Comparison of ENCODE assay signal across 1 fruit fly cellular context in genomic region chr3L:18215669-18216068, dm6.
TF ChIP-seq lines count a peak whose summit lies in the region.

No protein-coding gene starts in this region.

TF ChIP-seq in whole organism, embryonic, 481 proteins besides CTCF, POLR2A, EP300 and RAD21 (continued from another document):
- peak; percentile 92 for TF ChIP-seq sens (GFP tag; lab: Kevin White, UChicago)
- TF ChIP-seq CG16815 (GFP tag; optimal IDR thresholded peaks at IDR 0.05; lab: Kevin White, UChicago), result peak; percentile 8
- TF ChIP-seq pnt (GFP tag; optimal IDR thresholded peaks at IDR 0.05; lab: Kevin White, UChicago), result peak; percentile 46
- peak; percentile 61 for TF ChIP-seq nmo (GFP tag; optimal IDR thresholded peaks at IDR 0.05; lab: Kevin White, UChicago)
- TF ChIP-seq peb (GFP tag; IDR thresholded peaks at IDR 0.05; lab: Robert Waterston, UW), result peak; percentile 59
- no peak for TF ChIP-seq aop (GFP tag; IDR thresholded peaks at IDR 0.05; lab: Robert Waterston, UW)
- peak; percentile 10 for TF ChIP-seq pho (GFP tag; optimal IDR thresholded peaks at IDR 0.05; lab: Kevin White, UChicago)
- TF ChIP-seq H15 (GFP tag; IDR thresholded peaks at IDR 0.05; lab: Robert Waterston, UW), result 0 out of 3 replicates have a peak, but pooled peaks have one; percentile 45
- peak; percentile 81 for TF ChIP-seq dmrt11E (tag; optimal IDR thresholded peaks at IDR 0.05; lab: Kevin White, UChicago)
- TF ChIP-seq CG7556 (GFP tag; optimal IDR thresholded peaks at IDR 0.05; lab: Kevin White, UChicago), result peak; percentile 50
- peak; percentile 36 for TF ChIP-seq Mes4 (GFP tag; optimal IDR thresholded peaks at IDR 0.05; lab: Kevin White, UChicago)
- TF ChIP-seq ATbp (GFP tag; optimal IDR thresholded peaks at IDR 0.05; lab: Kevin White, UChicago), result peak; percentile 38
- peak; percentile 58 for TF ChIP-seq ac (GFP tag; optimal IDR thresholded peaks at IDR 0.05; lab: Kevin White, UChicago)
- peak; percentile 35 for TF ChIP-seq Antp (GFP tag; optimal IDR thresholded peaks at IDR 0.05; lab: Kevin White, UChicago)
- no peak for TF ChIP-seq da (GFP tag; optimal IDR thresholded peaks at IDR 0.05; lab: Kevin White, UChicago)
- TF ChIP-seq CG1603 (tag; optimal IDR thresholded peaks at IDR 0.05; lab: Kevin White, UChicago), result peak; percentile 75
- no peak for TF ChIP-seq gt (GFP tag; IDR thresholded peaks at IDR 0.05; lab: Robert Waterston, UW)
- TF ChIP-seq CG31224 (GFP tag; IDR thresholded peaks at IDR 0.05; lab: Robert Waterston, UW), result peak; percentile 32; the same call in 1 of the 2 replicates
- peak; percentile 49 for TF ChIP-seq Ptx1 (GFP tag; IDR thresholded peaks at IDR 0.05; lab: Robert Waterston, UW)
- no peak for TF ChIP-seq CG13296 (GFP tag; optimal IDR thresholded peaks at IDR 0.05; lab: Kevin White, UChicago)
- peak; percentile 37 for TF ChIP-seq org-1 (GFP tag; optimal IDR thresholded peaks at IDR 0.05; lab: Kevin White, UChicago)
- peak; percentile 47; the same call in 1 of the 2 replicates for TF ChIP-seq ranshi (GFP tag; IDR thresholded peaks at IDR 0.05; lab: Robert Waterston, UW)
- TF ChIP-seq CG13775 (GFP tag; optimal IDR thresholded peaks at IDR 0.05; lab: Kevin White, UChicago), result peak; percentile 43
- peak; percentile 26 for TF ChIP-seq CG10147 (GFP tag; optimal IDR thresholded peaks at IDR 0.05; lab: Kevin White, UChicago)
- TF ChIP-seq Lpt (GFP tag; optimal IDR thresholded peaks at IDR 0.05; lab: Kevin White, UChicago), result no peak
- TF ChIP-seq Gug (GFP tag; IDR thresholded peaks at IDR 0.05; lab: Robert Waterston, UW), result 0 out of 4 replicates have a peak, but pooled peaks have one; percentile 14
- TF ChIP-seq phol (tag; optimal IDR thresholded peaks at IDR 0.05; lab: Kevin White, UChicago), result peak; percentile 65
- TF ChIP-seq CG13123 (GFP tag; optimal IDR thresholded peaks at IDR 0.05; lab: Kevin White, UChicago), result peak; percentile 2
- peak; percentile 50 for TF ChIP-seq CG11504 (tag; optimal IDR thresholded peaks at IDR 0.05; lab: Kevin White, UChicago)
- TF ChIP-seq CG17829 (tag; optimal IDR thresholded peaks at IDR 0.05; lab: Kevin White, UChicago), result peak; percentile 70
- TF ChIP-seq Xrp1 (GFP tag; IDR thresholded peaks at IDR 0.05; lab: Robert Waterston, UW), result peak; percentile 79
- TF ChIP-seq Dad (GFP tag; optimal IDR thresholded peaks at IDR 0.05; lab: Kevin White, UChicago), result no peak
- peak; percentile 24 for TF ChIP-seq her (GFP tag; optimal IDR thresholded peaks at IDR 0.05; lab: Kevin White, UChicago)
- TF ChIP-seq caup (GFP tag; optimal IDR thresholded peaks at IDR 0.05; lab: Kevin White, UChicago; ENCODE audit: severe bottlenecking), result peak; percentile 32
- peak; percentile 37; the same call in 1 of the 3 replicates for TF ChIP-seq croc (GFP tag; conservative IDR thresholded peaks at IDR 0.05; lab: Robert Waterston, UW)
- 0 out of 2 replicates have a peak, but pooled peaks have one; percentile 31 for TF ChIP-seq Awh (GFP tag; IDR thresholded peaks at IDR 0.05; lab: Robert Waterston, UW)
- peak; percentile 52 for TF ChIP-seq lmd (GFP tag; IDR thresholded peaks at IDR 0.05; lab: Robert Waterston, UW)
- TF ChIP-seq Bdp1 (GFP tag; optimal IDR thresholded peaks at IDR 0.05; lab: Kevin White, UChicago), result peak; percentile 1
- peak; percentile 45; the same call in 1 of the 2 replicates for TF ChIP-seq onecut (GFP tag; IDR thresholded peaks at IDR 0.05; lab: Robert Waterston, UW)
- TF ChIP-seq Trl (optimal IDR thresholded peaks at IDR 0.05; lab: Kevin White, UChicago), result no peak
- peak; percentile 23 for TF ChIP-seq Trl (GFP tag; optimal IDR thresholded peaks at IDR 0.05; lab: Kevin White, UChicago)
- TF ChIP-seq CG17612 (GFP tag; IDR thresholded peaks at IDR 0.05; lab: Robert Waterston, UW), result no peak
- TF ChIP-seq D19A (tag; optimal IDR thresholded peaks at IDR 0.05; lab: Kevin White, UChicago), result peak; percentile 55
- TF ChIP-seq lab (GFP tag; optimal IDR thresholded peaks at IDR 0.05; lab: Kevin White, UChicago), result peak; percentile 51
- TF ChIP-seq CG16813 (GFP tag; IDR thresholded peaks at IDR 0.05; lab: Robert Waterston, UW; ENCODE audit: partially characterized antibody), result no peak
- TF ChIP-seq Bteb2 (GFP tag; optimal IDR thresholded peaks at IDR 0.05; lab: Kevin White, UChicago), result no peak
- TF ChIP-seq CG4854 (GFP tag; optimal IDR thresholded peaks at IDR 0.05; lab: Kevin White, UChicago), result peak; percentile 6
- TF ChIP-seq CG12155 (GFP tag; optimal IDR thresholded peaks at IDR 0.05; lab: Kevin White, UChicago), result peak; percentile 27
- peak; percentile 56 for TF ChIP-seq CG2678 (tag; optimal IDR thresholded peaks at IDR 0.05; lab: Kevin White, UChicago)
- peak; percentile 34 for TF ChIP-seq slp2 (GFP tag; optimal IDR thresholded peaks at IDR 0.05; lab: Kevin White, UChicago)
- TF ChIP-seq CG9437 (GFP tag; optimal IDR thresholded peaks at IDR 0.05; lab: Kevin White, UChicago), result peak; percentile 18
- TF ChIP-seq CG18619 (GFP tag; optimal IDR thresholded peaks at IDR 0.05; lab: Kevin White, UChicago), result peak; percentile 10
- TF ChIP-seq CG10979 (tag; optimal IDR thresholded peaks at IDR 0.05; lab: Kevin White, UChicago), result peak; percentile 81
- TF ChIP-seq Hr78 (GFP tag; optimal IDR thresholded peaks at IDR 0.05; lab: Kevin White, UChicago), result no peak
- peak; percentile 27 to 38 for TF ChIP-seq dpn (GFP tag; optimal IDR thresholded peaks at IDR 0.05; lab: Kevin White, UChicago)
- TF ChIP-seq Ets65A (GFP tag; lab: Kevin White, UChicago), result peak; percentile 7
- TF ChIP-seq Blimp-1 (GFP tag; optimal IDR thresholded peaks at IDR 0.05; lab: Kevin White, UChicago), result peak; percentile 73
- peak; percentile 28 for TF ChIP-seq mam (GFP tag; optimal IDR thresholded peaks at IDR 0.05; lab: Kevin White, UChicago)
- peak; percentile 21 for TF ChIP-seq nerfin-1 (tag; optimal IDR thresholded peaks at IDR 0.05; lab: Kevin White, UChicago)
